Worm (Caenorhabditis elegans) whole organism, L3 larva: ENCODE results near the gene C07A12.7.

Source experiments
- ZK546.5 ChIP-seq: sonication (generic microtip); optimal IDR thresholded peaks from 2 replicates; lab custom pipeline; 2017; ENCODE audit warnings: missing biosample characterization, missing genetic modification characterization
- ama-1 ChIP-seq: fragments of 150-350 bp; optimal IDR thresholded peaks from 2 replicates; lab custom pipeline; 2018
- ceh-28 ChIP-seq: fragments of 150-350 bp; optimal IDR thresholded peaks from 2 replicates; lab custom pipeline; 2014; ENCODE audit warnings: missing biosample characterization, missing genetic modification reagents, missing genetic modification characterization
- ceh-9 ChIP-seq: sonication (generic microtip); optimal IDR thresholded peaks from 2 replicates; lab custom pipeline; 2018; ENCODE audit warnings: missing biosample characterization, missing genetic modification characterization
- daf-12 ChIP-seq: fragments of 150-350 bp; optimal IDR thresholded peaks from 2 replicates; lab custom pipeline; 2014; ENCODE audit warnings: missing biosample characterization, missing genetic modification reagents, missing genetic modification characterization
- egl-27 ChIP-seq: sonication (generic microtip); optimal IDR thresholded peaks from 4 replicates; lab custom pipeline; 2017; ENCODE audit warnings: missing biosample characterization, missing genetic modification reagents, missing genetic modification characterization
- egl-5 ChIP-seq: fragments of 150-350 bp; optimal IDR thresholded peaks from 2 replicates; lab custom pipeline; 2017; ENCODE audit warnings: missing biosample characterization, missing genetic modification reagents, missing genetic modification characterization, inconsistent platforms
- elt-2 ChIP-seq: sonication (generic microtip); optimal IDR thresholded peaks from 2 replicates; lab custom pipeline; 2016; ENCODE audit warnings: missing genetic modification reagents, mild to moderate bottlenecking, missing genetic modification characterization, missing compliant biosample characterization
- elt-3 ChIP-seq, 3 experiments: fragments of 150-350 bp in 1 of 3; sonication (generic microtip) in 2 of 3; optimal IDR thresholded peaks; 2 replicates in 2 of 3; 4 replicates in 1 of 3; lab custom pipeline; 2014 to 2017; ENCODE audit warnings: missing biosample characterization in 3 of 3, missing genetic modification characterization in 3 of 3
- eor-1 ChIP-seq, 2 experiments: fragments of 150-350 bp; optimal IDR thresholded peaks; 2 replicates each; lab custom pipeline; 2014 to 2018; ENCODE audit warnings: missing biosample characterization in 2 of 2, missing genetic modification characterization in 2 of 2
- fos-1 ChIP-seq: fragments of 150-350 bp; optimal IDR thresholded peaks from 2 replicates; lab custom pipeline; 2014; ENCODE audit warnings: missing biosample characterization, missing genetic modification characterization
- hmg-11 ChIP-seq: sonication (generic microtip); optimal IDR thresholded peaks from 2 replicates; lab custom pipeline; 2016; ENCODE audit warnings: missing genetic modification characterization, missing compliant biosample characterization
- jun-1 ChIP-seq: fragments of 150-350 bp; optimal IDR thresholded peaks from 2 replicates; lab custom pipeline; 2014; ENCODE audit warnings: missing biosample characterization, missing genetic modification reagents, missing genetic modification characterization
- lin-15B ChIP-seq: fragments of 150-350 bp; optimal IDR thresholded peaks from 2 replicates; lab custom pipeline; 2014; ENCODE audit warnings: missing biosample characterization, missing genetic modification characterization
- lsy-12 ChIP-seq: sonication (generic microtip); optimal IDR thresholded peaks from 2 replicates; lab custom pipeline; 2016; ENCODE audit warnings: mild to moderate bottlenecking, missing genetic modification characterization, missing compliant biosample characterization
- nfya-1 ChIP-seq: sonication (generic microtip); optimal IDR thresholded peaks from 2 replicates; lab custom pipeline; 2017; ENCODE audit warnings: missing genetic modification characterization, mild to moderate bottlenecking, missing compliant biosample characterization, antibody characterized with exemption, moderate library complexity; ENCODE audit not compliant: insufficient read depth
- nhr-12 ChIP-seq: fragments of 150-350 bp; optimal IDR thresholded peaks from 2 replicates; lab custom pipeline; 2014; ENCODE audit warnings: missing biosample characterization, missing genetic modification characterization
- nhr-23 ChIP-seq: fragments of 150-350 bp; optimal IDR thresholded peaks from 2 replicates; lab custom pipeline; 2014; ENCODE audit warnings: missing biosample characterization, missing genetic modification reagents, missing genetic modification characterization
- nhr-237 ChIP-seq: fragments of 150-350 bp; optimal IDR thresholded peaks from 2 replicates; lab custom pipeline; 2014; ENCODE audit warnings: missing biosample characterization, missing genetic modification characterization
- nhr-25 ChIP-seq: sonication (generic microtip); optimal IDR thresholded peaks from 2 replicates; lab custom pipeline; 2017; ENCODE audit warnings: missing biosample characterization, missing genetic modification characterization
- nhr-43 ChIP-seq: sonication (generic microtip); optimal IDR thresholded peaks from 2 replicates; lab custom pipeline; 2016; ENCODE audit warnings: mild to moderate bottlenecking, missing genetic modification characterization, missing compliant biosample characterization; ENCODE audit not compliant: poor library complexity, severe bottlenecking
- nhr-67 ChIP-seq: fragments of 150-350 bp; optimal IDR thresholded peaks from 2 replicates; lab custom pipeline; 2014; ENCODE audit warnings: missing biosample characterization, missing genetic modification characterization
- pha-4 ChIP-seq: fragments of 150-350 bp; optimal IDR thresholded peaks from 2 replicates; lab custom pipeline; 2014; ENCODE audit warnings: missing biosample characterization, missing genetic modification reagents, missing genetic modification characterization
- pqm-1 ChIP-seq: fragments of 150-350 bp; optimal IDR thresholded peaks from 2 replicates; lab custom pipeline; 2017; ENCODE audit warnings: missing biosample characterization, missing genetic modification characterization, inconsistent platforms
- skn-1 ChIP-seq: fragments of 150-350 bp; optimal IDR thresholded peaks from 2 replicates; lab custom pipeline; 2014; ENCODE audit warnings: missing biosample characterization, missing genetic modification characterization
- snpc-4 ChIP-seq: fragments of 150-350 bp; optimal IDR thresholded peaks from 2 replicates; lab custom pipeline; 2014; ENCODE audit warnings: missing biosample characterization, missing genetic modification characterization
- tbx-2 ChIP-seq: sonication (generic microtip); optimal IDR thresholded peaks from 2 replicates; lab custom pipeline; 2016; ENCODE audit warnings: mild to moderate bottlenecking, missing genetic modification characterization, missing compliant biosample characterization
- unc-39 ChIP-seq: sonication (generic microtip); optimal IDR thresholded peaks from 4 replicates; lab custom pipeline; 2017; ENCODE audit warnings: missing biosample characterization, missing genetic modification characterization
- unc-62 ChIP-seq: fragments of 150-350 bp; sonication (generic microtip); optimal IDR thresholded peaks from 4 replicates; lab custom pipeline; 2014; ENCODE audit warnings: missing biosample characterization, missing genetic modification reagents, missing genetic modification characterization

Gene C07A12.7

ce11 chrX:4507122-4507681, 14.7 kb downstream of the C07A12.7 start:
- TF ChIP-seq ama-1 (lab: Kevin White, UChicago) = no peak
- TF ChIP-seq elt-2 (tag; lab: Kevin White, UChicago) = peak; percentile 63
- peak; percentile 34 for TF ChIP-seq jun-1
- TF ChIP-seq nhr-25 (tag; lab: Kevin White, UChicago) = peak; percentile 24
- TF ChIP-seq pha-4 (tag; lab: Kevin White, UChicago) = peak; percentile 67
- peak; percentile 1 for TF ChIP-seq ceh-28 (tag; lab: Kevin White, UChicago)
- no peak for TF ChIP-seq nhr-67 (tag; lab: Kevin White, UChicago)
- TF ChIP-seq pqm-1 (tag; lab: Kevin White, UChicago) = peak; percentile 57
- TF ChIP-seq egl-5 (tag; lab: Kevin White, UChicago) = no peak

- TF ChIP-seq ceh-28 (tag; lab: Kevin White, UChicago) (no peak), daf-12 (tag; lab: Kevin White, UChicago) (no peak), nhr-25 (tag; lab: Kevin White, UChicago) (no peak), tbx-2 (tag; lab: Kevin White, UChicago) (no peak), nfya-1 (tag; lab: Kevin White, UChicago) (peak; percentile 32), pha-4 (tag; lab: Kevin White, UChicago) (peak; percentile 61), lsy-12 (tag; lab: Kevin White, UChicago) (no peak), ceh-9 (no peak), hmg-11 (tag; lab: Kevin White, UChicago) (peak; percentile 65), lin-15B (tag; lab: Kevin White, UChicago) (no peak), ama-1 (lab: Kevin White, UChicago) (peak; percentile 35), snpc-4 (tag; lab: Kevin White, UChicago) (no peak), nhr-237 (tag; lab: Kevin White, UChicago) (no peak), skn-1 (tag; lab: Kevin White, UChicago) (no peak)
Measured at ce11 chrX:4504108-4504668, 17.8 kb downstream of the C07A12.7 start, which contains the start of gene dgk-2. Gene dgk-2, minus strand, starts transcription at chrX:4504388.

ce11 chrX:4503259-4503658, 18.7 kb downstream of the C07A12.7 start:
- TF ChIP-seq pha-4 (tag; lab: Kevin White, UChicago) = peak; percentile 50
- no peak for TF ChIP-seq pqm-1 (tag; lab: Kevin White, UChicago)

ce11 chrX:4502039-4502438, 19.9 kb downstream of the C07A12.7 start:
- TF ChIP-seq fos-1 (tag; lab: Kevin White, UChicago) (no peak), pha-4 (tag; lab: Kevin White, UChicago) (peak; percentile 7), pqm-1 (tag; lab: Kevin White, UChicago) (no peak), nhr-25 (tag; lab: Kevin White, UChicago) (no peak), elt-2 (tag; lab: Kevin White, UChicago) (peak; percentile 56), ZK546.5 (tag; lab: Kevin White, UChicago) (no peak), skn-1 (tag; lab: Kevin White, UChicago) (no peak)

ce11 chrX:4500499-4500898, 21.4 kb downstream of the C07A12.7 start:
- TF ChIP-seq unc-39 (no peak), unc-62 (GFP tag; lab: Kevin White, UChicago) (no peak), hmg-11 (tag; lab: Kevin White, UChicago) (no peak), nhr-12 (tag; lab: Kevin White, UChicago) (no peak), eor-1 (tag; optimal IDR thresholded peaks at IDR 0.05; lab: Kevin White, UChicago) (no peak), egl-27 (tag; lab: Kevin White, UChicago) (no peak), daf-12 (tag; lab: Kevin White, UChicago) (no peak), jun-1 (no peak)

- peak; percentile 12 for TF ChIP-seq nhr-25 (tag; lab: Kevin White, UChicago)
- peak; percentile 12 for TF ChIP-seq nhr-43 (tag; lab: Kevin White, UChicago)
- TF ChIP-seq elt-3 (tag; optimal IDR thresholded peaks at IDR 0.05; lab: Kevin White, UChicago) = no peak
- peak; percentile 29 for TF ChIP-seq nhr-23
Measured at ce11 chrX:4498478-4498877, 23.5 kb downstream of the C07A12.7 start.
